Worm (Caenorhabditis elegans) whole organism, early embryonic: ENCODE results near the gene mxl-1.

Experiments
- B0310.2 ChIP-seq: sonication (generic microtip); optimal IDR thresholded peaks from 2 replicates; lab custom pipeline; 2016; ENCODE audit warnings: mild to moderate bottlenecking, missing genetic modification characterization, missing compliant biosample characterization
- F13C5.2 ChIP-seq: sonication (generic microtip); optimal IDR thresholded peaks from 2 replicates; lab custom pipeline; 2017; ENCODE audit warnings: mild to moderate bottlenecking, missing genetic modification characterization, inconsistent platforms, missing compliant biosample characterization
- aly-1 ChIP-seq: sonication (generic microtip); optimal IDR thresholded peaks from 2 replicates; lab custom pipeline; 2016; ENCODE audit warnings: missing genetic modification characterization, missing compliant biosample characterization
- ama-1 ChIP-seq: fragments of 150-350 bp; optimal IDR thresholded peaks from 2 replicates; lab custom pipeline; 2014
- ets-7 ChIP-seq: sonication (generic microtip); optimal IDR thresholded peaks from 2 replicates; lab custom pipeline; 2016; ENCODE audit warnings: missing genotype, missing genetic modification characterization, missing compliant biosample characterization
- hmg-4 ChIP-seq: fragments of 200-800 bp; sonication (Bioruptor generic); optimal IDR thresholded peaks from 2 replicates; lab custom pipeline; 2018; ENCODE audit warnings: mild to moderate bottlenecking, missing genetic modification characterization, missing compliant biosample characterization
- pes-1 ChIP-seq: fragments of 200-800 bp; sonication (Bioruptor generic); IDR thresholded peaks from 2 replicates; pipeline ENCODE4 v1.3.6; 2022; ENCODE audit warnings: missing genetic modification reagents, missing genetic modification characterization, missing compliant biosample characterization
- scrt-1 ChIP-seq: fragments of 200-800 bp; sonication (Bioruptor generic); IDR thresholded peaks from 2 replicates; pipeline ENCODE4 v1.3.6; 2022; ENCODE audit warnings: missing genetic modification characterization, missing compliant biosample characterization
- sea-1 ChIP-seq: fragments of 200-800 bp; sonication (Bioruptor generic); conservative IDR thresholded peaks from 2 replicates; pipeline ENCODE4 v1.3.6; 2022; ENCODE audit warnings: missing genetic modification characterization, missing compliant biosample characterization

- no peak for TF ChIP-seq scrt-1 (GFP tag; lab: Robert Waterston, UW)
- TF ChIP-seq hmg-4 = no peak
- TF ChIP-seq B0310.2 (tag; lab: Kevin White, UChicago) = no peak
- no peak for TF ChIP-seq ets-7 (tag; lab: Kevin White, UChicago)
- no peak for TF ChIP-seq sea-1 (GFP tag; lab: Robert Waterston, UW)
- TF ChIP-seq aly-1 (tag; lab: Kevin White, UChicago) = no peak
- TF ChIP-seq pes-1 (GFP tag; lab: Robert Waterston, UW) = no peak
- TF ChIP-seq F13C5.2 (tag; lab: Kevin White, UChicago) = no peak
- no peak for TF ChIP-seq ama-1 (lab: Kevin White, UChicago)
These were observed 24.2 kb upstream of the mxl-1 start for ce11 chrV:11220415-11220814.
